Worm (Caenorhabditis elegans) whole organism, L4 larva: Measurements from ENCODE around the gene Y53G8AR.9.

ENCODE experiments used
- D1046.2 ChIP-seq: fragments of 200-800 bp; sonication (Bioruptor generic); IDR thresholded peaks from 2 replicates; pipeline ENCODE4 v1.3.6; 2022; ENCODE audit warnings: missing genetic modification characterization, missing compliant biosample characterization
- F44E2.7 ChIP-seq: fragments of 200-800 bp; sonication (Bioruptor generic); IDR thresholded peaks from 2 replicates; pipeline ENCODE4 v2.1.2; 2022; ENCODE audit warnings: missing genetic modification characterization, missing compliant biosample characterization
- R02D3.7 ChIP-seq: fragments of 150-350 bp; sonication (generic microtip); optimal IDR thresholded peaks from 3 replicates; lab custom pipeline; 2014; ENCODE audit warnings: missing biosample characterization, missing genetic modification characterization
- Y105C5A.15 ChIP-seq: fragments of 200-800 bp; sonication (Bioruptor generic); IDR thresholded peaks from 2 replicates; pipeline ENCODE4 v1.3.6; 2022; ENCODE audit warnings: missing genetic modification characterization, missing compliant biosample characterization
- Y5F2A.4 ChIP-seq: fragments of 200-800 bp; sonication (Bioruptor generic); optimal IDR thresholded peaks from 2 replicates; lab custom pipeline; 2018; ENCODE audit warnings: mild to moderate bottlenecking, missing genetic modification characterization, missing compliant biosample characterization
- ZK546.5 ChIP-seq, 2 experiments: sonication (generic microtip); optimal IDR thresholded peaks; 2 replicates each; lab custom pipeline; 2017; ENCODE audit warnings: missing biosample characterization in 2 of 2, missing genetic modification characterization in 2 of 2
- ces-1 ChIP-seq: fragments of 150-350 bp; sonication (generic microtip); optimal IDR thresholded peaks from 4 replicates; lab custom pipeline; 2014; ENCODE audit warnings: missing biosample characterization, missing genetic modification reagents, missing genetic modification characterization
- cey-2 ChIP-seq: sonication (generic microtip); optimal IDR thresholded peaks from 3 replicates; lab custom pipeline; 2017; ENCODE audit warnings: missing genetic modification characterization, mild to moderate bottlenecking, missing compliant biosample characterization, antibody characterized with exemption, borderline replicate concordance; ENCODE audit not compliant: insufficient read depth
- ctbp-1 ChIP-seq: fragments of 200-800 bp; sonication (Bioruptor generic); IDR thresholded peaks from 2 replicates; pipeline ENCODE4 v1.3.6; 2022; ENCODE audit warnings: missing genetic modification reagents, missing genetic modification characterization, missing compliant biosample characterization
- daf-16 ChIP-seq, 3 experiments: sonication (generic microtip); optimal IDR thresholded peaks; 2 replicates each; lab custom pipeline; 2016 to 2017; ENCODE audit warnings: missing genetic modification characterization in 3 of 3, missing genetic modification reagents in 3 of 3, mild to moderate bottlenecking in 2 of 3, missing compliant biosample characterization in 2 of 3, missing biosample characterization in 1 of 3, moderate library complexity in 1 of 3
- dmd-6 ChIP-seq: fragments of 200-800 bp; sonication (Bioruptor generic); IDR thresholded peaks from 2 replicates; pipeline ENCODE4 v1.3.6; 2022; ENCODE audit warnings: missing genetic modification reagents, missing genetic modification characterization, missing compliant biosample characterization
- dmd-8 ChIP-seq: fragments of 200-800 bp; sonication (Bioruptor generic); IDR thresholded peaks from 2 replicates; pipeline ENCODE4 v1.3.6; 2022; ENCODE audit warnings: missing genetic modification characterization, missing compliant biosample characterization
- dmd-9 ChIP-seq: fragments of 200-800 bp; sonication (Bioruptor generic); IDR thresholded peaks from 2 replicates; pipeline ENCODE4 v1.3.6; 2022; ENCODE audit warnings: missing genetic modification reagents, missing genetic modification characterization, missing compliant biosample characterization
- dpl-1 ChIP-seq: fragments of 150-350 bp; optimal IDR thresholded peaks from 2 replicates; lab custom pipeline; 2014; ENCODE audit warnings: missing biosample characterization, missing genetic modification reagents, missing genetic modification characterization
- dve-1 ChIP-seq: sonication (generic microtip); optimal IDR thresholded peaks from 2 replicates; lab custom pipeline; 2017; ENCODE audit warnings: antibody characterized with exemption, mild to moderate bottlenecking, missing genetic modification characterization, missing compliant biosample characterization; ENCODE audit not compliant: insufficient read depth
- egl-43 ChIP-seq: fragments of 200-800 bp; sonication (Bioruptor generic); IDR thresholded peaks from 2 replicates; pipeline ENCODE4 v1.3.6; 2022; ENCODE audit warnings: missing genetic modification reagents, missing genetic modification characterization, missing compliant biosample characterization
- hlh-11 ChIP-seq: fragments of 200-800 bp; sonication (Bioruptor generic); optimal IDR thresholded peaks from 2 replicates; lab custom pipeline; 2018; ENCODE audit warnings: mild to moderate bottlenecking, missing genetic modification characterization, missing compliant biosample characterization
- hlh-30 ChIP-seq: sonication (generic microtip); optimal IDR thresholded peaks from 2 replicates; lab custom pipeline; 2017; ENCODE audit warnings: antibody characterized with exemption, mild to moderate bottlenecking, missing genetic modification characterization, missing compliant biosample characterization; ENCODE audit not compliant: insufficient read depth
- lim-7 ChIP-seq: fragments of 200-800 bp; sonication (Bioruptor generic); IDR thresholded peaks from 2 replicates; pipeline ENCODE4 v1.3.6; 2022; ENCODE audit warnings: missing genetic modification characterization, missing compliant biosample characterization
- lin-1 ChIP-seq: fragments of 200-800 bp; sonication (Bioruptor generic); IDR thresholded peaks from 2 replicates; pipeline ENCODE4 v1.3.6; 2022; ENCODE audit warnings: missing genetic modification reagents, missing genetic modification characterization, missing compliant biosample characterization
- lin-15B ChIP-seq: fragments of 150-350 bp; sonication (generic microtip); optimal IDR thresholded peaks from 3 replicates; lab custom pipeline; 2014; ENCODE audit warnings: missing biosample characterization, missing genetic modification characterization
- lin-29 ChIP-seq: fragments of 200-800 bp; sonication (Bioruptor generic); IDR thresholded peaks from 2 replicates; pipeline ENCODE4 v1.3.6; 2022; ENCODE audit warnings: missing genetic modification reagents, missing genetic modification characterization, missing compliant biosample characterization
- lin-38 ChIP-seq: fragments of 200-800 bp; sonication (Bioruptor generic); IDR thresholded peaks from 2 replicates; pipeline ENCODE4 v1.3.6; 2022; ENCODE audit warnings: missing genetic modification reagents, missing genetic modification characterization, missing compliant biosample characterization
- lin-39 ChIP-seq: fragments of 150-350 bp; optimal IDR thresholded peaks from 2 replicates; lab custom pipeline; 2014; ENCODE audit warnings: missing biosample characterization, missing genetic modification reagents, missing genetic modification characterization
- lsy-2 ChIP-seq, 2 experiments: fragments of 150-350 bp in 1 of 2; sonication (generic microtip) in 1 of 2; optimal IDR thresholded peaks; 2 replicates each; lab custom pipeline; 2014 to 2017; ENCODE audit warnings: missing biosample characterization in 2 of 2, missing genetic modification characterization in 2 of 2
- mdl-1 ChIP-seq, 2 experiments: fragments of 150-350 bp in 1 of 2; sonication (generic microtip) in 1 of 2; optimal IDR thresholded peaks; 2 replicates each; lab custom pipeline; 2014 to 2017; ENCODE audit warnings: missing biosample characterization in 2 of 2, missing genetic modification characterization in 2 of 2
- mdt-29 ChIP-seq: fragments of 200-800 bp; sonication (Bioruptor generic); IDR thresholded peaks from 2 replicates; pipeline ENCODE4 v1.3.6; 2022; ENCODE audit warnings: missing genetic modification reagents, missing genetic modification characterization, missing compliant biosample characterization
- mep-1 ChIP-seq: fragments of 150-350 bp; sonication (generic microtip); optimal IDR thresholded peaks from 3 replicates; lab custom pipeline; 2014; ENCODE audit warnings: missing biosample characterization, missing genetic modification characterization
- mes-2 ChIP-seq: sonication (generic microtip); optimal IDR thresholded peaks from 2 replicates; lab custom pipeline; 2016; ENCODE audit warnings: missing genotype, mild to moderate bottlenecking, missing genetic modification characterization, missing compliant biosample characterization; ENCODE audit not compliant: poor library complexity, severe bottlenecking
- nhr-102 ChIP-seq: sonication (generic microtip); optimal IDR thresholded peaks from 2 replicates; lab custom pipeline; 2016; ENCODE audit warnings: mild to moderate bottlenecking, missing genetic modification characterization, moderate library complexity, missing compliant biosample characterization
- nhr-111 ChIP-seq: fragments of 200-800 bp; sonication (Bioruptor generic); optimal IDR thresholded peaks from 2 replicates; lab custom pipeline; 2018; ENCODE audit warnings: mild to moderate bottlenecking, missing genetic modification characterization, missing compliant biosample characterization
- nhr-237 ChIP-seq: sonication (generic microtip); optimal IDR thresholded peaks from 2 replicates; lab custom pipeline; 2017; ENCODE audit warnings: missing biosample characterization, missing genetic modification characterization
- nhr-25 ChIP-seq: sonication (generic microtip); optimal IDR thresholded peaks from 2 replicates; lab custom pipeline; 2017; ENCODE audit warnings: missing genetic modification characterization, mild to moderate bottlenecking, missing compliant biosample characterization, antibody characterized with exemption, moderate library complexity, borderline replicate concordance; ENCODE audit not compliant: insufficient read depth
- nhr-28 ChIP-seq: fragments of 150-350 bp; optimal IDR thresholded peaks from 2 replicates; lab custom pipeline; 2014; ENCODE audit warnings: missing biosample characterization, missing genetic modification characterization
- nhr-48 ChIP-seq: sonication (generic microtip); optimal IDR thresholded peaks from 2 replicates; lab custom pipeline; 2016; ENCODE audit warnings: mild to moderate bottlenecking, missing genetic modification characterization, missing compliant biosample characterization
- nhr-6 ChIP-seq: fragments of 150-350 bp; optimal IDR thresholded peaks from 2 replicates; lab custom pipeline; 2014; ENCODE audit warnings: missing biosample characterization, missing genetic modification characterization
- snpc-1.2 ChIP-seq: fragments of 200-800 bp; sonication (Bioruptor generic); IDR thresholded peaks from 2 replicates; pipeline ENCODE4 v1.3.6; 2022; ENCODE audit warnings: missing genetic modification reagents, missing genetic modification characterization, missing compliant biosample characterization
- spr-3 ChIP-seq: fragments of 200-800 bp; sonication (Bioruptor generic); optimal IDR thresholded peaks from 2 replicates; lab custom pipeline; 2018; ENCODE audit warnings: mild to moderate bottlenecking, missing genetic modification characterization, missing compliant biosample characterization
- tra-1 ChIP-seq: fragments of 200-800 bp; sonication (Bioruptor generic); IDR thresholded peaks from 2 replicates; pipeline ENCODE4 v1.3.6; 2022; ENCODE audit warnings: missing genetic modification reagents, missing genetic modification characterization, missing compliant biosample characterization
- unc-130 ChIP-seq: sonication (generic microtip); optimal IDR thresholded peaks from 2 replicates; lab custom pipeline; 2016; ENCODE audit warnings: missing genetic modification reagents, missing genetic modification characterization, missing compliant biosample characterization
- ztf-7 ChIP-seq: fragments of 150-350 bp; optimal IDR thresholded peaks from 2 replicates; lab custom pipeline; 2014; ENCODE audit warnings: missing biosample characterization, missing genetic modification characterization

Gene Y53G8AR.9

DNA sequence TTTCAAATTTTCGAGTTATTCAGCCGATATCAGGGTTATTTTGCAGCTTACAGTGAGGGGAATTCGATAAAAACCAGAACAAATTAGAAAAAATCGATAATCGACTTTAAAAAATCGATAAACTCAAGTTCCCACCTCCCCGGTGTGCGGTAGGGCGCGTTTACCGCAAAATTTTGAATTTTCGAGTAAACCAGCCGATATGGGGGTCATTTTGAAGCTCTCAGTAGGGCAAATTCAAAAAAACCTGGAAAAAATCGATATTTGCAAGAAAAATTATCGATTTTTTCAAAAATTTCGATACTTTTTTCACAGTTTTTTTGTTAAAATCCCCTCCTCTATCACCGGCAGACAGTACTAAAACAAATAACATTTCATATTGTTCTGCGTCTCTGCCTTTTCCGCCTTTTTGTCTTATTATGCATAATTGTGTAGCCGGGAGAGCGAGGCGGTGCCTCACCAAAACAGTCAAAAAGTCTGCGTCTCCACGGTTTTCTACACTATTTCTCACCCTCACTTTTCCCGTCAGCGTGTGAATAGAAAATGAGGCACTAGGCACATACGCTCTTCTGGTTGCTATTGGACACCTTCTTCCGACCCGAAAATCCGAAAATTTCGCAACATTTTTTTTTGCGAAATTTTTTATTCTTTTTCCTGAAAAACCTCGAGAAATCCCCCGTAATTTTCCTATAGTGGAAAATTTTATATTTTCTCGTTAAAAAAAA lies 10.0 kb downstream of the Y53G8AR.9 start, which contains the start of gene ral-1 (continued):
- TF ChIP-seq dmd-9 (GFP tag; lab: Robert Waterston, UW) (no peak), unc-130 (no peak), mdt-29 (no peak), mes-2 (peak; percentile 12), mep-1 (no peak), lim-7 (GFP tag; lab: Robert Waterston, UW) (no peak), R02D3.7 (tag; lab: Kevin White, UChicago) (no peak), dmd-8 (no peak), nhr-237 (no peak), lin-39 (tag; lab: Kevin White, UChicago) (no peak), nhr-28 (tag; lab: Kevin White, UChicago) (peak; percentile 11), lin-1 (no peak), spr-3 (GFP tag; lab: Kevin White, UChicago) (no peak), lin-15B (tag; lab: Kevin White, UChicago) (no peak), Y105C5A.15 (GFP tag; lab: Robert Waterston, UW) (no peak), D1046.2 (GFP tag; lab: Robert Waterston, UW) (no peak), ctbp-1 (GFP tag; lab: Robert Waterston, UW) (no peak)

- TF ChIP-seq ces-1 (no peak), lin-38 (GFP tag; lab: Robert Waterston, UW) (peak; percentile 77), nhr-6 (tag; lab: Kevin White, UChicago) (no peak)
Measured at ce11 chrIII:3309700-3310099, 11.3 kb downstream of the Y53G8AR.9 start.

DNA sequence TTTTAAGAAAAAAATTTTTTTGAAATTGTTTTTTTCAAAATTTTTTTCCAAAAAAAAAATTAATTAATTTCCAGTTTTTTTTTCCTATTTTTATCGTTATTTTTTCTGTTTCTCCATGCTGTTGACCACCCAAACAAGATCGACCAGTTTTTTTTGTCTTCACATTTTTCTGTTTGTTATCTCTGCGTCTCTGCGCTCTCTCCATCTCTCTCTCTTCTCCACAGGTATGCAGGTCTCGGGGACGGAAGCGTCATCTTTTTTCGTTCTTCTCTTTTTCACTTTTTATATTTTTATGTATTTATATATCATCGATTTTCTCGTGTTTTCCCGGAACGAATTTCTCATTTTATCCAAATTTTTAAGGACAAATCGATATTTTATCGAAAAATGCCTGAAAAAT lies 12.1 kb downstream of the Y53G8AR.9 start:
- TF ChIP-seq ZK546.5 (tag; optimal IDR thresholded peaks at IDR 0.05; lab: Kevin White, UChicago) (no peak), snpc-1.2 (no peak), dve-1 (tag; lab: Kevin White, UChicago) (peak; percentile 31), lin-29 (GFP tag; lab: Robert Waterston, UW) (no peak), nhr-237 (no peak), tra-1 (GFP tag; lab: Robert Waterston, UW) (no peak), lin-1 (no peak), nhr-48 (tag; lab: Kevin White, UChicago) (peak; percentile 9), mdl-1 (tag; optimal IDR thresholded peaks at IDR 0.05; lab: Kevin White, UChicago) (peak in 1 of 2 experiments; percentile 26), lsy-2 (tag; optimal IDR thresholded peaks at IDR 0.05; lab: Kevin White, UChicago) (peak in 1 of 2 experiments; percentile 4), F44E2.7 (GFP tag; lab: Robert Waterston, UW) (no peak), cey-2 (peak; percentile 7), mes-2 (peak; percentile 9), nhr-111 (no peak), nhr-25 (tag; lab: Kevin White, UChicago) (no peak), unc-130 (no peak), Y5F2A.4 (GFP tag; lab: Kevin White, UChicago) (no peak), dpl-1 (GFP tag; lab: Kevin White, UChicago) (peak; percentile 1), ctbp-1 (GFP tag; lab: Robert Waterston, UW) (no peak), nhr-102 (tag; lab: Kevin White, UChicago) (no peak), dmd-6 (GFP tag; lab: Robert Waterston, UW) (no peak), mep-1 (peak; percentile 1), nhr-28 (tag; lab: Kevin White, UChicago) (peak; percentile 37), ztf-7 (no peak), hlh-11 (tag; lab: Kevin White, UChicago) (peak; percentile 36), daf-16 (GFP tag; optimal IDR thresholded peaks at IDR 0.05; lab: Kevin White, UChicago) (no peak), daf-16 (tag; optimal IDR thresholded peaks at IDR 0.05; lab: Kevin White, UChicago) (peak; percentile 40), hlh-30 (tag; lab: Kevin White, UChicago) (peak; percentile 54), egl-43 (GFP tag; lab: Robert Waterston, UW) (no peak), nhr-6 (tag; lab: Kevin White, UChicago) (peak; percentile 49)
